Worm (Caenorhabditis elegans) whole organism, L1 larva: ENCODE results near the gene B0416.11.
A peak's percentile ranks its signal among the peaks of the same experiment; 100 is the strongest.

Experiments
- elt-2 ChIP-seq: sonication (generic microtip); optimal IDR thresholded peaks from 2 replicates; lab custom pipeline; 2016; ENCODE audit warnings: missing genetic modification characterization, mild to moderate bottlenecking, inconsistent platforms, missing compliant biosample characterization, missing genetic modification reagents
- fos-1 ChIP-seq: fragments of 150-350 bp; optimal IDR thresholded peaks from 2 replicates; lab custom pipeline; 2014; ENCODE audit warnings: missing biosample characterization, missing genetic modification characterization
- nhr-11 ChIP-seq: fragments of 150-350 bp; optimal IDR thresholded peaks from 2 replicates; lab custom pipeline; 2014; ENCODE audit warnings: missing biosample characterization, missing genetic modification characterization
- nhr-28 ChIP-seq: fragments of 150-350 bp; optimal IDR thresholded peaks from 2 replicates; lab custom pipeline; 2014; ENCODE audit warnings: missing biosample characterization, missing genetic modification characterization
- sox-4 ChIP-seq: sonication (generic microtip); optimal IDR thresholded peaks from 2 replicates; lab custom pipeline; 2016; ENCODE audit warnings: missing genetic modification characterization, missing compliant biosample characterization
- sptf-1 ChIP-seq: fragments of 150-350 bp; optimal IDR thresholded peaks from 2 replicates; lab custom pipeline; 2014; ENCODE audit warnings: missing biosample characterization, missing genetic modification characterization
- unc-130 ChIP-seq: fragments of 150-350 bp; optimal IDR thresholded peaks from 2 replicates; lab custom pipeline; 2017; ENCODE audit warnings: missing biosample characterization, missing genetic modification characterization, inconsistent platforms
- ztf-11 ChIP-seq, 2 experiments: sonication (generic microtip); optimal IDR thresholded peaks; 2 replicates each; lab custom pipeline; 2016 to 2017; ENCODE audit warnings: missing genetic modification characterization in 2 of 2, missing biosample characterization in 1 of 2, missing compliant biosample characterization in 1 of 2

- TF ChIP-seq elt-2 (tag; lab: Kevin White, UChicago) (no peak), fos-1 (tag; lab: Kevin White, UChicago) (no peak), nhr-11 (tag; lab: Kevin White, UChicago) (no peak), sptf-1 (tag; lab: Kevin White, UChicago) (no peak), unc-130 (tag; lab: Kevin White, UChicago) (peak; percentile 60), ztf-11 (tag; optimal IDR thresholded peaks at IDR 0.05; lab: Kevin White, UChicago) (no peak), sox-4 (tag; lab: Kevin White, UChicago) (no peak), nhr-28 (tag; lab: Kevin White, UChicago) (no peak)
Observed at ce11 chrX:9296591-9296990, 13.7 kb upstream of the B0416.11 start, which contains the start of gene gly-13.
